Worm (Caenorhabditis elegans) whole organism, L4 larva: ENCODE measurements around the gene Y57G11C.23.

ENCODE experiments used
- D1046.2 ChIP-seq: fragments of 200-800 bp; sonication (Bioruptor generic); IDR thresholded peaks from 2 replicates; pipeline ENCODE4 v1.3.6; 2022; ENCODE audit warnings: missing genetic modification characterization, missing compliant biosample characterization
- F10B5.3 ChIP-seq: sonication (generic microtip); optimal IDR thresholded peaks from 2 replicates; lab custom pipeline; 2016; ENCODE audit warnings: mild to moderate bottlenecking, missing genetic modification characterization, missing compliant biosample characterization
- F49E8.2 ChIP-seq: sonication (generic microtip); optimal IDR thresholded peaks from 2 replicates; lab custom pipeline; 2016; ENCODE audit warnings: missing compliant biosample characterization, mild to moderate bottlenecking, missing genetic modification characterization, borderline replicate concordance
- T20F7.1 ChIP-seq: fragments of 200-800 bp; sonication (Bioruptor generic); optimal IDR thresholded peaks from 2 replicates; lab custom pipeline; 2018; ENCODE audit warnings: mild to moderate bottlenecking, missing genetic modification characterization, missing compliant biosample characterization
- T26A8.4 ChIP-seq: fragments of 200-800 bp; sonication (Bioruptor generic); IDR thresholded peaks from 2 replicates; pipeline ENCODE4 v1.3.6; 2022; ENCODE audit warnings: missing genetic modification characterization, missing compliant biosample characterization
- Y105C5A.15 ChIP-seq: fragments of 200-800 bp; sonication (Bioruptor generic); IDR thresholded peaks from 2 replicates; pipeline ENCODE4 v1.3.6; 2022; ENCODE audit warnings: missing genetic modification characterization, missing compliant biosample characterization
- Y48G9A.11 ChIP-seq: fragments of 200-800 bp; sonication (Bioruptor generic); IDR thresholded peaks from 2 replicates; pipeline ENCODE4 v1.3.6; 2022; ENCODE audit warnings: missing genetic modification reagents, missing genetic modification characterization, missing compliant biosample characterization
- ZK546.5 ChIP-seq, 2 experiments: sonication (generic microtip); optimal IDR thresholded peaks; 2 replicates each; lab custom pipeline; 2017; ENCODE audit warnings: missing biosample characterization in 2 of 2, missing genetic modification characterization in 2 of 2
- aha-1 ChIP-seq: fragments of 150-350 bp; peaks from one replicate; lab custom pipeline; 2014; ENCODE audit warnings: missing biosample characterization, missing genetic modification characterization
- aly-2 ChIP-seq: sonication (generic microtip); optimal IDR thresholded peaks from 2 replicates; lab custom pipeline; 2018; ENCODE audit warnings: missing biosample characterization, missing genetic modification characterization
- ceh-20 ChIP-seq: fragments of 200-800 bp; sonication (Bioruptor generic); IDR thresholded peaks from 2 replicates; pipeline ENCODE4 v1.3.6; 2022; ENCODE audit warnings: missing genetic modification reagents, missing genetic modification characterization, missing compliant biosample characterization
- ceh-28 ChIP-seq: fragments of 150-350 bp; optimal IDR thresholded peaks from 2 replicates; lab custom pipeline; 2014; ENCODE audit warnings: missing biosample characterization, missing genetic modification reagents, missing genetic modification characterization
- ceh-32 ChIP-seq: sonication (generic microtip); optimal IDR thresholded peaks from 2 replicates; lab custom pipeline; 2016; ENCODE audit warnings: mild to moderate bottlenecking, missing genetic modification characterization, missing compliant biosample characterization; ENCODE audit not compliant: poor library complexity
- ctbp-1 ChIP-seq: fragments of 200-800 bp; sonication (Bioruptor generic); IDR thresholded peaks from 2 replicates; pipeline ENCODE4 v1.3.6; 2022; ENCODE audit warnings: missing genetic modification reagents, missing genetic modification characterization, missing compliant biosample characterization
- daf-12 ChIP-seq: fragments of 150-350 bp; optimal IDR thresholded peaks from 2 replicates; lab custom pipeline; 2014; ENCODE audit warnings: missing biosample characterization, missing genetic modification reagents, missing genetic modification characterization
- daf-16 ChIP-seq, 3 experiments: sonication (generic microtip); optimal IDR thresholded peaks; 2 replicates each; lab custom pipeline; 2016 to 2017; ENCODE audit warnings: missing genetic modification characterization in 3 of 3, missing genetic modification reagents in 3 of 3, mild to moderate bottlenecking in 2 of 3, missing compliant biosample characterization in 2 of 3, missing biosample characterization in 1 of 3, moderate library complexity in 1 of 3
- dmd-8 ChIP-seq: fragments of 200-800 bp; sonication (Bioruptor generic); IDR thresholded peaks from 2 replicates; pipeline ENCODE4 v1.3.6; 2022; ENCODE audit warnings: missing genetic modification characterization, missing compliant biosample characterization
- dpl-1 ChIP-seq: fragments of 150-350 bp; optimal IDR thresholded peaks from 2 replicates; lab custom pipeline; 2014; ENCODE audit warnings: missing biosample characterization, missing genetic modification reagents, missing genetic modification characterization
- duxl-1 ChIP-seq: sonication (generic microtip); optimal IDR thresholded peaks from 2 replicates; lab custom pipeline; 2016; ENCODE audit warnings: mild to moderate bottlenecking, missing genetic modification characterization, moderate library complexity, missing compliant biosample characterization; ENCODE audit not compliant: poor library complexity
- hlh-11 ChIP-seq: fragments of 200-800 bp; sonication (Bioruptor generic); optimal IDR thresholded peaks from 2 replicates; lab custom pipeline; 2018; ENCODE audit warnings: mild to moderate bottlenecking, missing genetic modification characterization, missing compliant biosample characterization
- hlh-30 ChIP-seq: sonication (generic microtip); optimal IDR thresholded peaks from 2 replicates; lab custom pipeline; 2017; ENCODE audit warnings: antibody characterized with exemption, mild to moderate bottlenecking, missing genetic modification characterization, missing compliant biosample characterization; ENCODE audit not compliant: insufficient read depth
- hmg-1.1 ChIP-seq: fragments of 200-800 bp; sonication (Bioruptor generic); IDR thresholded peaks from 2 replicates; pipeline ENCODE4 v1.3.6; 2022; ENCODE audit warnings: missing genetic modification reagents, missing genetic modification characterization, missing compliant biosample characterization
- lin-1 ChIP-seq: fragments of 200-800 bp; sonication (Bioruptor generic); IDR thresholded peaks from 2 replicates; pipeline ENCODE4 v1.3.6; 2022; ENCODE audit warnings: missing genetic modification reagents, missing genetic modification characterization, missing compliant biosample characterization
- lin-13 ChIP-seq: fragments of 150-350 bp; optimal IDR thresholded peaks from 2 replicates; lab custom pipeline; 2014; ENCODE audit warnings: missing biosample characterization, missing genetic modification reagents, missing genetic modification characterization
- lin-29 ChIP-seq: fragments of 200-800 bp; sonication (Bioruptor generic); IDR thresholded peaks from 2 replicates; pipeline ENCODE4 v1.3.6; 2022; ENCODE audit warnings: missing genetic modification reagents, missing genetic modification characterization, missing compliant biosample characterization
- lin-39 ChIP-seq: fragments of 150-350 bp; optimal IDR thresholded peaks from 2 replicates; lab custom pipeline; 2014; ENCODE audit warnings: missing biosample characterization, missing genetic modification reagents, missing genetic modification characterization
- lsy-2 ChIP-seq, 2 experiments: fragments of 150-350 bp in 1 of 2; sonication (generic microtip) in 1 of 2; optimal IDR thresholded peaks; 2 replicates each; lab custom pipeline; 2014 to 2017; ENCODE audit warnings: missing biosample characterization in 2 of 2, missing genetic modification characterization in 2 of 2
- mdl-1 ChIP-seq, 2 experiments: fragments of 150-350 bp in 1 of 2; sonication (generic microtip) in 1 of 2; optimal IDR thresholded peaks; 2 replicates each; lab custom pipeline; 2014 to 2017; ENCODE audit warnings: missing biosample characterization in 2 of 2, missing genetic modification characterization in 2 of 2
- mep-1 ChIP-seq: fragments of 150-350 bp; sonication (generic microtip); optimal IDR thresholded peaks from 3 replicates; lab custom pipeline; 2014; ENCODE audit warnings: missing biosample characterization, missing genetic modification characterization
- mxl-2 ChIP-seq: fragments of 200-800 bp; sonication (Bioruptor generic); conservative IDR thresholded peaks from 2 replicates; pipeline ENCODE4 v1.3.6; 2022; ENCODE audit warnings: missing genetic modification reagents, missing genetic modification characterization, missing compliant biosample characterization
- mxl-3 ChIP-seq: fragments of 200-800 bp; sonication (Bioruptor generic); optimal IDR thresholded peaks from 2 replicates; lab custom pipeline; 2018; ENCODE audit warnings: mild to moderate bottlenecking, missing genetic modification characterization, missing compliant biosample characterization
- nhr-102 ChIP-seq: sonication (generic microtip); optimal IDR thresholded peaks from 2 replicates; lab custom pipeline; 2016; ENCODE audit warnings: mild to moderate bottlenecking, missing genetic modification characterization, moderate library complexity, missing compliant biosample characterization
- nhr-11 ChIP-seq: fragments of 150-350 bp; optimal IDR thresholded peaks from 2 replicates; lab custom pipeline; 2014; ENCODE audit warnings: missing biosample characterization, missing genetic modification characterization
- nhr-237 ChIP-seq: sonication (generic microtip); optimal IDR thresholded peaks from 2 replicates; lab custom pipeline; 2017; ENCODE audit warnings: missing biosample characterization, missing genetic modification characterization
- nhr-28 ChIP-seq: fragments of 150-350 bp; optimal IDR thresholded peaks from 2 replicates; lab custom pipeline; 2014; ENCODE audit warnings: missing biosample characterization, missing genetic modification characterization
- nhr-41 ChIP-seq: fragments of 200-800 bp; sonication (Bioruptor generic); IDR thresholded peaks from 2 replicates; pipeline ENCODE4 v1.3.6; 2022; ENCODE audit warnings: missing genetic modification reagents, missing genetic modification characterization, missing compliant biosample characterization
- nhr-48 ChIP-seq: sonication (generic microtip); optimal IDR thresholded peaks from 2 replicates; lab custom pipeline; 2016; ENCODE audit warnings: mild to moderate bottlenecking, missing genetic modification characterization, missing compliant biosample characterization
- nhr-76 ChIP-seq: fragments of 150-350 bp; optimal IDR thresholded peaks from 2 replicates; lab custom pipeline; 2014; ENCODE audit warnings: missing biosample characterization, missing genetic modification characterization
- snpc-1.2 ChIP-seq: fragments of 200-800 bp; sonication (Bioruptor generic); IDR thresholded peaks from 2 replicates; pipeline ENCODE4 v1.3.6; 2022; ENCODE audit warnings: missing genetic modification reagents, missing genetic modification characterization, missing compliant biosample characterization
- unc-62 ChIP-seq, 3 experiments: fragments of 150-350 bp in 1 of 3; sonication (generic microtip); optimal IDR thresholded peaks in 2 of 3; peaks in 1 of 3; 1 replicate in 1 of 3; 2 replicates in 2 of 3; lab custom pipeline; 2014 to 2017; ENCODE audit warnings: missing biosample characterization in 3 of 3, missing genetic modification characterization in 3 of 3, missing genetic modification reagents in 3 of 3, missing genotype in 1 of 3
- zag-1 ChIP-seq: fragments of 150-350 bp; optimal IDR thresholded peaks from 2 replicates; lab custom pipeline; 2014; ENCODE audit warnings: missing biosample characterization, missing genetic modification characterization
- zfp-2 ChIP-seq: sonication (generic microtip); optimal IDR thresholded peaks from 2 replicates; lab custom pipeline; 2016; ENCODE audit warnings: mild to moderate bottlenecking, missing genetic modification characterization, missing compliant biosample characterization
- zfp-3 ChIP-seq: fragments of 200-800 bp; sonication (Bioruptor generic); conservative IDR thresholded peaks from 2 replicates; pipeline ENCODE4 v1.3.6; 2022; ENCODE audit warnings: missing genetic modification reagents, missing genetic modification characterization, missing compliant biosample characterization
- zip-11 ChIP-seq: fragments of 200-800 bp; sonication (Bioruptor generic); IDR thresholded peaks from 2 replicates; pipeline ENCODE4 v1.3.6; 2022; ENCODE audit warnings: missing genetic modification characterization, missing compliant biosample characterization
- zip-2 ChIP-seq: fragments of 150-350 bp; optimal IDR thresholded peaks from 2 replicates; lab custom pipeline; 2014; ENCODE audit warnings: missing biosample characterization, missing genetic modification characterization

The Y57G11C.23 gene

ce11 chrIV:14872320-14872719 is 10.7 kb upstream of the Y57G11C.23 start (continued):
- TF ChIP-seq ceh-20 (GFP tag; lab: Robert Waterston, UW) (no peak), mxl-2 (GFP tag; lab: Robert Waterston, UW) (0 out of 2 replicates have a peak, but pooled peaks have one; percentile 41), T20F7.1 (GFP tag; lab: Kevin White, UChicago) (no peak), nhr-76 (tag; lab: Kevin White, UChicago) (no peak), Y105C5A.15 (no peak), zag-1 (tag; lab: Kevin White, UChicago) (no peak), dmd-8 (GFP tag; lab: Robert Waterston, UW) (no peak), ceh-32 (tag; lab: Kevin White, UChicago) (no peak), ZK546.5 (tag; optimal IDR thresholded peaks at IDR 0.05; lab: Kevin White, UChicago) (no peak), nhr-11 (tag; lab: Kevin White, UChicago) (no peak), lin-1 (GFP tag; lab: Robert Waterston, UW) (no peak), ctbp-1 (GFP tag; lab: Robert Waterston, UW) (no peak), hmg-1.1 (peak; percentile 59; the same call in 1 of the 2 replicates), zip-2 (tag; lab: Kevin White, UChicago) (no peak), dpl-1 (no peak)

- TF ChIP-seq nhr-102 (no peak), Y48G9A.11 (GFP tag; lab: Robert Waterston, UW) (no peak), hlh-30 (tag; lab: Kevin White, UChicago) (peak; percentile 9), zip-11 (GFP tag; lab: Robert Waterston, UW) (no peak), D1046.2 (GFP tag; lab: Robert Waterston, UW) (no peak), snpc-1.2 (GFP tag; lab: Robert Waterston, UW) (no peak), nhr-48 (peak; percentile 24), ceh-28 (tag; lab: Kevin White, UChicago) (no peak), lsy-2 (tag; optimal IDR thresholded peaks at IDR 0.05; lab: Kevin White, UChicago) (no peak), aly-2 (tag; lab: Kevin White, UChicago) (no peak), nhr-237 (tag; lab: Kevin White, UChicago) (no peak), daf-16 (GFP tag; optimal IDR thresholded peaks at IDR 0.05; lab: Kevin White, UChicago) (no peak), daf-16 (tag; optimal IDR thresholded peaks at IDR 0.05; lab: Kevin White, UChicago) (no peak), unc-62 (GFP tag; optimal IDR thresholded peaks at IDR 0.05 in 1 of 2; lab: Kevin White, UChicago) (peak in 1 of 2 experiments; percentile 44), unc-62 (tag; optimal IDR thresholded peaks at IDR 0.05; lab: Kevin White, UChicago) (no peak), daf-12 (tag; lab: Kevin White, UChicago) (no peak), zfp-3 (no peak), aha-1 (tag; lab: Kevin White, UChicago) (peak; percentile 95), ctbp-1 (GFP tag; lab: Robert Waterston, UW) (no peak), lin-39 (tag; lab: Kevin White, UChicago) (no peak), F49E8.2 (tag; lab: Kevin White, UChicago) (no peak), zfp-2 (tag; lab: Kevin White, UChicago) (no peak), T26A8.4 (GFP tag; lab: Robert Waterston, UW) (no peak), hmg-1.1 (no peak), F10B5.3 (tag; lab: Kevin White, UChicago) (no peak), mdl-1 (tag; optimal IDR thresholded peaks at IDR 0.05; lab: Kevin White, UChicago) (peak in 1 of 2 experiments; percentile 55), lin-13 (no peak), lin-29 (GFP tag; lab: Robert Waterston, UW) (no peak), nhr-28 (tag; lab: Kevin White, UChicago) (peak; percentile 70), hlh-11 (tag; lab: Kevin White, UChicago) (no peak), nhr-41 (GFP tag; lab: Robert Waterston, UW) (no peak), mep-1 (tag; lab: Kevin White, UChicago) (no peak), lin-1 (GFP tag; lab: Robert Waterston, UW) (no peak), mxl-3 (GFP tag; lab: Kevin White, UChicago) (peak; percentile 22), duxl-1 (no peak)
Measured at ce11 chrIV:14869844-14870433, 8.3 kb upstream of the Y57G11C.23 start.
